Worm (Caenorhabditis elegans) whole organism, dauer: ENCODE measurements around the gene F56C4.2.
"Not testable (repeated sequence)": the region's sequence is repeated elsewhere in the genome, so short reads cannot be mapped to it uniquely, and the experiment has no call there.

Experiments used
- unc-62 ChIP-seq: sonication (generic microtip); optimal IDR thresholded peaks from 2 replicates; lab custom pipeline; 2017; ENCODE audit warnings: missing biosample characterization, missing genetic modification reagents, missing genetic modification characterization

F56C4.2 gene

DNA sequence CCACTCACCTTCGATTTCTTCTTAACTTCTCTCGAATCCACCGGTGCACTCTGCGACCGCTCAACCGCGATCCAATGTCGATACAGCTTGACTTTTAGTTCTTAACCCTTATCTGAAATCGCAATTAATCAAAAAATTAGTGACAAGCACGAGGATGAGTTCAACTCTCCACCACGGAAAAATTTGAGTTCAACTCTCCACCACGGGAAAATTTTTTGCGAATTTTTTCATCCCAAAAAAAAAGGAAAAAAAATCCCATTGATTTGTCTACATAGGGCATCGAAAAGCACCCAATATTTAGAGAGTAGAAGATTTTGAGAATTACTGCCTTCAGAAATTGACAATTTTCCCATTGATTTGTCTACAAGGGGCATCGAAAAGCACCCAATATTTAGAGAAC is 15.0 kb downstream of the F56C4.2 start, which contains the start of gene glb-19:
Gene glb-19, minus strand, starts transcription at position 101 of the 400 bp plus-strand sequence.
- not testable (repeated sequence) for TF ChIP-seq unc-62 (GFP tag; lab: Kevin White, UChicago)

DNA sequence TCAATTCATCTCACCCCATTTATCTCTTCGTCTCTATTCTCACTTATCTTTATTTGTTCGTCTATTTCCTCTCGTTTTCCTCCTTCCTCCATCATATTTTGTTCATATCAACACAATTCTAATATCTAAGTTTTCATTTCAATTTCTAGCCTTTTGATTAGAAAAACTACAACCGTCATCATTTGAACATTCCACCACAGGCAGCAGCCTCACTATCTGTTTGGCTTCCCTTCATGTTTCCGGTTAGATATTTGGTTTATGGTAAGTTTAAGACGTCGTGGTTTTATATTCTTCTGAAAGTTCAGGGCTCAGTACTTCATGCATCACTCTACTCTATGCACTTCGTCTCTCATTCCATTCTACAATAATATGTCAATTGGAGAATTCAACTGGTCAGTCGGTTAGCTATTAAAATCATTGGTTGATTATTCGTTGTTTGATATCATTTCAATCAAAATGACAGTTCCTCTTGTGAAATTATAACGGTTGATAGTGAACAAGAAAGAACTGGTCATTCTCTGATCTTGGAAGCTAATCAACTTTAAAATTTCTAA is 17.8 kb downstream of the F56C4.2 start, which contains the start of gene K08C7.1:
Gene K08C7.1, plus strand, starts transcription at position 43 of the 554 bp plus-strand sequence.
- no peak for TF ChIP-seq unc-62 (GFP tag; lab: Kevin White, UChicago)

DNA sequence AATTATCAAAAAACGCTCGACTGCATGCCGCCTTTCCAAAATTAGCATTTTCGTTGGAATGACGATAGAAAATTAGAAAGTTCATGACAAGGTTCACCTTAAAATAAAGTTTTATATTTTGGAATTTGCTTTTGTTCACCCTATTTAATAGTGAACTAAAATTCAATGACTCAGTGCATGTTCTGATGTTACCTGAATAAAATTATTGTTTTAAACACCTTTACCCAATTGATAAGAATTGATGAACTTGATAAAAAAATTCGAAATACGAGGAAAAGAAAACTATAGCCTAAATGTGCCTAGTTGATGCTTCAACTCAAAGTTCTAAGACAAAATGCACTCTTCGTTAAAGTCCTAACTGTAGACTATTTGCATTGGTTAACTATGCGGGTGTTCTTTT is 22.0 kb downstream of the F56C4.2 start:
- TF ChIP-seq unc-62 (GFP tag; lab: Kevin White, UChicago): no peak

DNA sequence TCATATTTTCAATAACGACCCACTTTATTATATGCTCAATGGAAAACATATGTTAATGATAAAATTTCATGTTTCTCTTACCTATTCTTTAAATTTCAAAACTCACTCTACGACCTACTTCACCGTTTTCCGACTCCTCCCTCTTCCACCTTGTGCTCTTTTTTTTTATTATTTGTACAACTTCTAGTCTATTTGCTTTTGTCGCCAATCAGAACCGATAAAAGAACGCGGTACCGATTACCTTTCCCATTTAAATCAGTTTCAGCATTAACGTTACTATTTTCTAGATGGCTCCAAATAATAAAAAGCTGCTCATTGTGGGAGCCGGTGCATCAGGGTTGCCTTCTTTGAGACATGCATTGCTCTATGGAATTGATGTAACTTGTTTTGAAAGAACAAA is 22.7 kb downstream of the F56C4.2 start, which contains the start of gene fmo-1:
Gene fmo-1, plus strand, starts transcription at position 98 of the 400 bp plus-strand sequence.
- TF ChIP-seq unc-62 (GFP tag; lab: Kevin White, UChicago): no peak

DNA sequence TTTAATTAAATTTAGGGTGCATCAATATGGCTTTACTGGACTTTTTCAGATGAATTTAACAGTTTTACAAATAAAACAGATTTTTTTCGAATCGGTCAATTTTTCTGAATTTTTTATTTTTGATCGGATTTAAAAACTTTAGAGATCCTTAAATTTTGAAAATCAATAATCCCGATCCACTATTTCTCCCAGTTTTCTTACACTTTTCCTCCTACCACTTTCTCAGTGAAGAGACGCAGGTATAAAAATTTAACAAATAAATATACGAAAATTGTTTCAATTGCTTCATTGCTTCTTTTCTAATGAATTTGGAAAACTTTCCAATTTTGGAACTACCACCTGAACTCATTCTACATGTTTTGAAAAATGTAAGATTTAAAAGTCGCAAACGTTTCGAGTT is 25.1 kb downstream of the F56C4.2 start, which contains the start of gene K08C7.7:
Gene K08C7.7, plus strand, starts transcription at position 301 of the 400 bp plus-strand sequence.
- no peak for TF ChIP-seq unc-62 (GFP tag; lab: Kevin White, UChicago)

DNA sequence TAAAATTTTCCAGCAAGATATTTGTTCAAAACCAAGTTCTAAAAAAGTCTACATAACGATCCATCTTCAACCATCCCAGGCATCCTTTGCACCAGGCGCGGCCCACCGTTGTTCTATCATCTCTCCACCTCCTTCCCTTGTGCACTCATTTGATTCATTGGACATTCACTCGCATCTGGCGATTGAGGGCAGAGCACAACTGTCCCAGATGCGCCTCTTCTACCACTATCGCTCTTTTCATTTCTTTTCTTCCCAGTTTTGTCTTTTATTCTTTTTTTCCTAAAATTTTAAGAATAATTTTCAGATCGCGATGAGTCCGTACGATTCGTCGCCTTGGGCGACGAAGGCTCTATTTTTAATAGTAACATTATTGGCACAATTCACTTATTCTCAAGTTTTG is 27.4 kb downstream of the F56C4.2 start, which contains the start of gene epi-1:
Gene epi-1, plus strand, starts transcription at position 301 of the 400 bp plus-strand sequence.
- TF ChIP-seq unc-62 (GFP tag; lab: Kevin White, UChicago): no peak

DNA sequence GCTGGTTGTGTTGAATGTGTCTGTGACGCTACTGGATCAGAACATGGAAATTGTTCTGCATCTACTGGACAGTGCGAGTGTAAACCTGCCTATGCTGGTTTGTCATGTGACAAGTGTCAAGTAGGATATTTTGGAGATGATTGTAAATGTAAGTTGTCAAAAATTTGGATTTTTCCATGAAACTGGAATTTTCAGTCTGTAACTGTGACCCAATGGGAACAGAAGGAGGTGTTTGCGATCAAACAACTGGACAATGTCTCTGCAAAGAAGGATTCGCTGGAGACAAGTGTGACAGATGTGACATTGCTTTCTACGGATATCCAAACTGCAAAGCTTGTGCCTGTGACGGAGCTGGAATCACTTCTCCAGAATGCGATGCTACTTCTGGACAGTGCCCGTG is 29.5 kb downstream of the F56C4.2 start:
- TF ChIP-seq unc-62 (GFP tag; lab: Kevin White, UChicago): no peak

DNA sequence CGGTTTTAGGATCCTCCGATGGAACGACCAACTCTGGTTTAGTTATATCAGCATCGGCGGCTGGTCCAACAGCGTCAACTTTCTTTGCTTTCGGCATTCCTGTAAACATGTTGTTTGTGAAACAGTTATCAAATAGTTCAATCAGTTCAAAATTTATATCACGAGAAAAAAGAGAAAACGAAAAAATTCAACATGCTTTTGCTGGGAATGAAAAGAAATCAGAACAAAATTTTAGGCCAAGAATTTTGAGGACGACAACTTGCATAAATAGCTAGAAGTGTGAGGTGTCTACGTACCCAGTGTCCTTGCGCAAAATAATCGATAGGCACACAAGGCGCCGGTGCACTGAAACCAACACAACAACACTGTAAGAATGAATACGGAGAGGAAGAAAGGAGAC is 41.3 kb downstream of the F56C4.2 start, which contains the start of gene K08C7.4:
Gene K08C7.4, minus strand, starts transcription at position 101 of the 400 bp plus-strand sequence.
- TF ChIP-seq unc-62 (GFP tag; lab: Kevin White, UChicago): no peak

DNA sequence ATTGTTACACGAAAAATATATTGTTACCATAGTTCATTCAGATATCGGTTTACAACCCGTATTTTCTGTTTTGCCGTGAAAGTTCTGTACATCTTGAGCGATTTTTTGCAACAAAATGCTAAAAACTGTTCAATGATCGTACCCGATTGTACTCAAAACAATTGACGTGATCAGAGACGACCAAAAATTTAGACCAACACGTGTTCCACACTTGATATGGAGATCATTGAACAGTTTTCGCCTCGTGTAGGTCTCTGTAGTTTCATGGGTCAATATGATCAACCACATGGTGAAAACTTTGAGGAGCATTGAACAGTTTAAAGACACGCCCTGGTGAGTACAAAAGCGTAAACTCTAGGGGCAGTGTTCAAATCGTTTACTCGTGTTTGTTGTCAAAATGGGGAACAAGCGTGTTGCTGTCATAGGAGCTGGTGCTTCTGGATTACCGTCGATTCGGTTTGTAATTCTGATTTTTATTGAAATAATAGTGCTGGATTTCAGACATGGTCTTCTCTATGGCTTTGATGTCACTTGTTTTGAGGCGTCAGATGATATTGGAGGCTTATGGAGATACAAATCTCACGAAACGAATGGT is 43.2 kb downstream of the F56C4.2 start, which contains the start of gene fmo-2:
Gene fmo-2, plus strand, starts transcription at position 370 of the 595 bp plus-strand sequence.
- no peak for TF ChIP-seq unc-62 (GFP tag; lab: Kevin White, UChicago)

DNA sequence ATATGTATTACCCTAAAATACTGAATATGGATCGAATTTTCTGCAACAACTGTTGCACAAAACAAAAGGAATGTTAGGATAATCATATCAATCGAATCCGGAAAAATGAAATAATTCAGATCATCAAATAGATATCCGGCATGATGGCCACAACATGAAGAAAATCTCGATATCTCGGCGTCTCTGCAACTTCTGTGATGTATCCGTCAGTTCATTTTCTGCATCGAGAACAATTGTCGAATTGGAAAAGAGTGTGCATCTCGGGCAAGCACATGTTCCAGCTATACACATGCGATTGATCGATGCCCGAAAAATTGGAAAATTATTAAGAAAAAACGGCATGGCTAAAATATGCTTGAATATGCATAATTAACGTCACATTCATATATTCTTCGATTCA is 46.7 kb downstream of the F56C4.2 start, which contains the start of the genes K08C7.6 and R102.1:
Gene K08C7.6, minus strand, starts transcription at position 101 of the 400 bp plus-strand sequence.
Gene R102.1, plus strand, starts transcription at position 291 of the 400 bp plus-strand sequence.
- no peak for TF ChIP-seq unc-62 (GFP tag; lab: Kevin White, UChicago)

DNA sequence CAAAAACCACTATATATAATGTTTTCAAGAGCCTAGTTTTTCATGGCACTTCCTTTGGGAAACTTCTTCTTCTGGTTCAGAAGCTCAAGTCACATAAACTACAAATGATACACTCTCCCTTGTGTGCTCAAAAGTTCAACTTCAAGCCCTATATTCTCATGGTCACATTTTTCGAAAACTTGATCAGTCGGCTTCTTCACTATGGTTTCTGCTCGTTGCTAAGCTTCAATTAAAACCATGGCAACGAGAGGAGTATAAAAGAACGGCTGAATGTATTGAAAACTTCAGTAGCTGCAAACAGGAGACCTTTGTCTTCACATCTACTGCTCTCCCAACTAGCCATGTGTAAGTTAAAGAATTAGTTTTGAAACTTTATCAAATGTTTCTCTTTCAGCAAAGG is 48.2 kb downstream of the F56C4.2 start, which contains the start of gene R102.2:
Gene R102.2, plus strand, starts transcription at position 301 of the 400 bp plus-strand sequence.
- not testable (repeated sequence) for TF ChIP-seq unc-62 (GFP tag; lab: Kevin White, UChicago)

DNA sequence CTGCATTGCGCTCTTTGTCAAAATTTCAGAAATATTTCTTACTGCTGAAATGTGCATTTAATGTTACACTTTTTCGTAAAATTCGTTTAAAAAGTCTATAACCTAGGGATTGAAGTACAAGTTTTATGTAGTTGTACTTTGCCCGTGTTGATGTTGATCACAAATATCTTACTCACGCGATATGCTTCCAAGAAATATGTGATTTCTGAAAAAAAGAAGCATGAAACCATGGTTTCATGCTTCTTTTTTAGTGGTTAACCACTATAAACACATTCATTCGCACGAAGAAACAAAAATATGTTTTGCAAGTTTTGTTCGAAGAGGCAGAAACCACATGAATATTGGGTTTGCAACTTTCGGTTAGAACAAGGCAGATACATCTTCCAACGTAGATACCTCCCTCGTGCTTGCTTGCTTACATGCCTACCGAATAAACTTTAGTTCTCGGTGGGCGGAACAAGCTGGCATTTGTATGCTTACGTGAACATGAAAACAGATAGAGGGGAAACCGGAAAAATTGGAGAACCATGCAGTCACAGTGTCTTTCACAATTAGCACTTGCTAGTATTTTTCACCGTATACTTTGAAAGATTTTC is 50.0 kb downstream of the F56C4.2 start, which contains the start of gene R102.3:
Gene R102.3, plus strand, starts transcription at position 546 of the 596 bp plus-strand sequence.
- TF ChIP-seq unc-62 (GFP tag; lab: Kevin White, UChicago): no peak

DNA sequence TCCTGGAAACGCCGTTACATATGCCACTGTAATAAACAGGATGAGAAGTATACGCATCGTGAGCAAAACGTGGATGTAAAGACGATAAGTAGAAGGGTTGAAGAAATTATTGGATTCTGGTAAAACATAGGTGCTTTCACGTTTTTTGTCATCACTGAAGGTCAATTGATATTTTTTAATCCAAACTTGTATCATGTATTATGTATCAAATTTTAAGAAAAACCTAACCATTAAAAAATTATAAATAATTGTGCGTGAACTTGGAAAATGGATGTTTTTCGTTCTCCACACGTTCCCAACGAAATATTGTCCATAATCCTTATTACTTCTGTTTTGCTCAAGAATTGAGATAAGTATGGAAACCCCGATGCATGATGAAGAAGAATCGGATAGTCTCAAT is 51.1 kb downstream of the F56C4.2 start, which contains the start of gene R102.8:
Gene R102.8, minus strand, starts transcription at position 101 of the 400 bp plus-strand sequence.
- TF ChIP-seq unc-62 (GFP tag; lab: Kevin White, UChicago): no peak
